Worm (Caenorhabditis elegans) whole organism, young adult: Measurements from ENCODE around the gene F38A5.6.

ENCODE experiments used
- B0019.2 ChIP-seq: fragments of 200-800 bp; sonication (Bioruptor generic); conservative IDR thresholded peaks from 2 replicates; pipeline ENCODE4 v1.3.6; 2022; ENCODE audit warnings: missing genetic modification reagents, missing genetic modification characterization, missing compliant biosample characterization
- Y79H2A.3 ChIP-seq: fragments of 200-800 bp; sonication (Bioruptor generic); conservative IDR thresholded peaks from 2 replicates; pipeline ENCODE4 v1.3.6; 2022; ENCODE audit warnings: missing genetic modification reagents, missing genetic modification characterization, missing compliant biosample characterization
- attf-6 ChIP-seq: fragments of 200-800 bp; sonication (Bioruptor generic); IDR thresholded peaks from 2 replicates; pipeline ENCODE4 v1.3.6; 2022; ENCODE audit warnings: missing genetic modification reagents, missing genetic modification characterization, missing compliant biosample characterization
- dpl-1 ChIP-seq: fragments of 150-350 bp; optimal IDR thresholded peaks from 2 replicates; lab custom pipeline; 2014; ENCODE audit warnings: missing biosample characterization, missing genetic modification reagents, missing genetic modification characterization
- efl-1 ChIP-seq: fragments of 150-350 bp; optimal IDR thresholded peaks from 2 replicates; lab custom pipeline; 2014; ENCODE audit warnings: missing biosample characterization, missing genetic modification reagents, missing genetic modification characterization
- ets-4 ChIP-seq: fragments of 200-800 bp; sonication (Bioruptor generic); optimal IDR thresholded peaks from 2 replicates; lab custom pipeline; 2018; ENCODE audit warnings: mild to moderate bottlenecking, missing genetic modification characterization, missing compliant biosample characterization
- hrde-1 ChIP-seq: sonication (generic microtip); optimal IDR thresholded peaks from 2 replicates; lab custom pipeline; 2016; ENCODE audit warnings: missing genetic modification characterization, mild to moderate bottlenecking, missing compliant biosample characterization, moderate library complexity, missing genotype, missing genetic modification reagents, borderline replicate concordance
- mcd-1 ChIP-seq: fragments of 200-800 bp; sonication (Bioruptor generic); IDR thresholded peaks from 2 replicates; pipeline ENCODE4 v1.3.6; 2022; ENCODE audit warnings: missing genetic modification reagents, missing genetic modification characterization, missing compliant biosample characterization
- snpc-4 ChIP-seq, 5 experiments: fragments of 150-350 bp in 1 of 5; sonication (generic microtip) in 4 of 5; optimal IDR thresholded peaks; 2 replicates each; lab custom pipeline; 2014 to 2018; ENCODE audit warnings: missing genetic modification characterization in 5 of 5, missing biosample characterization in 3 of 5, antibody characterized with exemption in 2 of 5, mild to moderate bottlenecking in 2 of 5, missing compliant biosample characterization in 2 of 5, missing genotype in 2 of 5, moderate library complexity in 2 of 5, missing genetic modification reagents in 1 of 5

Gene F38A5.6

ce11 chrIV:6548609-6549008 lies 48.6 kb downstream of the F38A5.6 start, which contains the start of gene fan-1 (continued):
- TF ChIP-seq Y79H2A.3 = no peak
- TF ChIP-seq ets-4 = no peak
- TF ChIP-seq dpl-1 = peak; percentile 52
- no peak for TF ChIP-seq B0019.2 (GFP tag; lab: Robert Waterston, UW)
- TF ChIP-seq efl-1 (GFP tag; lab: Kevin White, UChicago) = peak; percentile 72
- no peak for TF ChIP-seq hrde-1
- TF ChIP-seq mcd-1 (GFP tag; lab: Robert Waterston, UW) = peak; percentile 87
- no peak for TF ChIP-seq snpc-4 (GFP tag; optimal IDR thresholded peaks at IDR 0.05; lab: Kevin White, UChicago)
- TF ChIP-seq snpc-4 (tag; optimal IDR thresholded peaks at IDR 0.05; lab: Kevin White, UChicago) = peak in 2 of 4 experiments; percentile 74 to 83

- no peak for TF ChIP-seq attf-6 (GFP tag; lab: Robert Waterston, UW)
These were observed 49.8 kb downstream of the F38A5.6 start for ce11 chrIV:6547397-6547796.
